Worm (Caenorhabditis elegans) whole organism, L2 larva: ENCODE measurements around the gene tsen-54.

Experiments used
- R02D3.7 ChIP-seq: fragments of 150-350 bp; optimal IDR thresholded peaks from 2 replicates; lab custom pipeline; 2014; ENCODE audit warnings: missing biosample characterization, missing genetic modification characterization
- ama-1 ChIP-seq: fragments of 150-350 bp; optimal IDR thresholded peaks from 2 replicates; lab custom pipeline; 2018; ENCODE audit warnings: inconsistent platforms
- ceh-82 ChIP-seq: fragments of 150-350 bp; optimal IDR thresholded peaks from 2 replicates; lab custom pipeline; 2014; ENCODE audit warnings: missing biosample characterization, missing genetic modification characterization
- dmd-4 ChIP-seq: sonication (generic microtip); optimal IDR thresholded peaks from 2 replicates; lab custom pipeline; 2017; ENCODE audit warnings: missing biosample characterization, missing genetic modification characterization
- elt-3 ChIP-seq: sonication (generic microtip); optimal IDR thresholded peaks from 2 replicates; lab custom pipeline; 2017; ENCODE audit warnings: missing biosample characterization, missing genetic modification characterization
- lin-39 ChIP-seq: fragments of 150-350 bp; optimal IDR thresholded peaks from 2 replicates; lab custom pipeline; 2014; ENCODE audit warnings: missing biosample characterization, missing genetic modification reagents, missing genetic modification characterization
- lsy-2 ChIP-seq, 2 experiments: fragments of 150-350 bp in 1 of 2; sonication (generic microtip) in 1 of 2; optimal IDR thresholded peaks; 2 replicates each; lab custom pipeline; 2014 to 2017; ENCODE audit warnings: missing biosample characterization in 2 of 2, missing genetic modification characterization in 2 of 2
- mab-5 ChIP-seq: fragments of 150-350 bp; optimal IDR thresholded peaks from 2 replicates; lab custom pipeline; 2014; ENCODE audit warnings: missing biosample characterization, missing genetic modification characterization
- nhr-237 ChIP-seq: fragments of 150-350 bp; optimal IDR thresholded peaks from 2 replicates; lab custom pipeline; 2014; ENCODE audit warnings: missing biosample characterization, missing genetic modification characterization
- sem-4 ChIP-seq: fragments of 150-350 bp; optimal IDR thresholded peaks from 2 replicates; lab custom pipeline; 2014; ENCODE audit warnings: missing biosample characterization, missing genetic modification reagents, missing genetic modification characterization
- unc-39 ChIP-seq: fragments of 150-350 bp; optimal IDR thresholded peaks from 2 replicates; lab custom pipeline; 2014; ENCODE audit warnings: missing biosample characterization, missing genetic modification characterization
- ztf-11 ChIP-seq: sonication (generic microtip); optimal IDR thresholded peaks from 2 replicates; lab custom pipeline; 2017; ENCODE audit warnings: missing biosample characterization, missing genetic modification characterization
- ztf-4 ChIP-seq: fragments of 150-350 bp; optimal IDR thresholded peaks from 2 replicates; lab custom pipeline; 2014; ENCODE audit warnings: missing biosample characterization, missing genetic modification characterization

- TF ChIP-seq nhr-237 (tag; lab: Kevin White, UChicago) (no peak), R02D3.7 (tag; lab: Kevin White, UChicago) (no peak), dmd-4 (tag; lab: Kevin White, UChicago) (no peak), lsy-2 (tag; optimal IDR thresholded peaks at IDR 0.05; lab: Kevin White, UChicago) (no peak), mab-5 (no peak), ama-1 (lab: Kevin White, UChicago) (no peak), ztf-11 (tag; lab: Kevin White, UChicago) (no peak), sem-4 (tag; lab: Kevin White, UChicago) (no peak), ceh-82 (tag; lab: Kevin White, UChicago) (no peak), unc-39 (tag; lab: Kevin White, UChicago) (no peak), elt-3 (no peak), lin-39 (tag; lab: Kevin White, UChicago) (no peak), ztf-4 (tag; lab: Kevin White, UChicago) (no peak)
These were observed 24.3 kb downstream of the tsen-54 start, which contains the start of gene Y76B12C.4 for ce11 chrIV:1972271-1972670.
